Fruit fly (Drosophila melanogaster): Measurements from ENCODE around the gene CG7102.
A peak's percentile ranks its signal among the peaks of the same experiment; 100 is the strongest.

The CG7102 gene

DNA sequence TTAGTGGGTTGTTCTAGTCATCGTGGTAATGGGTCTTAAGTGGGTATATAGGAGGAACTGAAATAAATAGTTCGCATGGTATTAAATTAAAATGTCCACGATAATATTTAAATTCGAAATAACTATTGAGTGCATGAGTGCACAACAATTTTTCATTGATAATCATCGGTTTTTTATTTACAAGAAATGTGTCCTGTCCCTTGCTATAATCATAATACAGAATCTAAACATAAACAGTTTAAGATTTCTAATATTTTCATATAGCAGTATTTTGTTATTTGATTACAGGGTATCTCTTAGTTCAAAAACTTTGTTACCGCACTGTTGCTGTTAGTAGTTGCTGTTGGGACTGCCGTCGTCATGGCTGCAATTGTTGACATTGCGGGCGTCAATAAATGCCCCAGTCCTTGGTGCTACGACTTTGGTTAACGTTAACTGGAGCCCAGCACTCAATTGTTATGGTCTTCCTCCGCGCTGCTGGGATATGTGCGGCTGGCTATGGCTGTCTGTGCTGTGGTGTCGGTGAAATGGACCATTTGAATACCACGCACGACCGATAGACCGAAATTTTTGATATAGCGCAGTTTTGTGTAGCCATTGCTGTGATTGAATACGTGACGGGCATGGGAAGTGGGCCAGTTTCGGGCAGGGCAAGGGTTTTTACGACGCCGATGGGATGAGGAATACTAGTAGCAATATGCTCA lies 15.3 kb downstream of the CG7102 start (continued):
- TF ChIP-seq CG6254 (GFP tag; optimal IDR thresholded peaks at IDR 0.05) (no peak), dimm (GFP tag; IDR thresholded peaks at IDR 0.05) (no peak), ssp (GFP tag; IDR thresholded peaks at IDR 0.05) (peak; percentile 9; the same call in 1 of the 2 replicates), NfI (GFP tag; optimal IDR thresholded peaks at IDR 0.05) (peak; percentile 48), H15 (GFP tag; IDR thresholded peaks at IDR 0.05) (no peak), sna (GFP tag; IDR thresholded peaks at IDR 0.05; ENCODE audit: partially characterized antibody) (no peak), CG18262 (tag; optimal IDR thresholded peaks at IDR 0.05) (peak; percentile 50), CG1529 (GFP tag; optimal IDR thresholded peaks at IDR 0.05) (no peak), ATbp (GFP tag; optimal IDR thresholded peaks at IDR 0.05) (no peak), CG13123 (GFP tag; optimal IDR thresholded peaks at IDR 0.05) (no peak), BtbVII (GFP tag; optimal IDR thresholded peaks at IDR 0.05) (peak; percentile 57), sisA (GFP tag; IDR thresholded peaks at IDR 0.05) (peak; percentile 24; the same call in 1 of the 2 replicates), CG13775 (GFP tag; optimal IDR thresholded peaks at IDR 0.05) (peak; percentile 15), onecut (GFP tag; IDR thresholded peaks at IDR 0.05) (no peak), CG6813 (GFP tag; optimal IDR thresholded peaks at IDR 0.05) (peak; percentile 28), dmrt11E (tag; optimal IDR thresholded peaks at IDR 0.05) (no peak), zfh2 (GFP tag; optimal IDR thresholded peaks at IDR 0.05) (peak; percentile 21), CG2678 (tag; optimal IDR thresholded peaks at IDR 0.05) (peak; percentile 80), Antp (GFP tag; optimal IDR thresholded peaks at IDR 0.05) (peak; percentile 0), CG1603 (tag; optimal IDR thresholded peaks at IDR 0.05) (no peak), CG6683 (GFP tag; optimal IDR thresholded peaks at IDR 0.05) (no peak), p53 (GFP tag; optimal IDR thresholded peaks at IDR 0.05) (no peak), mirr (GFP tag; optimal IDR thresholded peaks at IDR 0.05) (no peak), Fer3 (tag; optimal IDR thresholded peaks at IDR 0.05) (peak; percentile 49), maf-S (GFP tag; optimal IDR thresholded peaks at IDR 0.05) (no peak), nmo (GFP tag; optimal IDR thresholded peaks at IDR 0.05) (peak; percentile 51), unc-4 (GFP tag; IDR thresholded peaks at IDR 0.05; ENCODE audit: partially characterized antibody) (no peak), nau (GFP tag; optimal IDR thresholded peaks at IDR 0.05) (peak; percentile 59), CG16863 (GFP tag; optimal IDR thresholded peaks at IDR 0.05) (no peak), Aef1 (GFP tag; IDR thresholded peaks at IDR 0.05) (no peak), zen2 (GFP tag; IDR thresholded peaks at IDR 0.05; ENCODE audit: partially characterized antibody) (no peak), CG12391 (tag; optimal IDR thresholded peaks at IDR 0.05) (peak; percentile 52), ERR (GFP tag; optimal IDR thresholded peaks at IDR 0.05) (no peak), CG4854 (GFP tag; optimal IDR thresholded peaks at IDR 0.05) (no peak), CG12219 (GFP tag; optimal IDR thresholded peaks at IDR 0.05) (no peak), abd-A (tag; optimal IDR thresholded peaks at IDR 0.05) (peak; percentile 96), CG3995 (GFP tag; optimal IDR thresholded peaks at IDR 0.05) (no peak), Meics (GFP tag; optimal IDR thresholded peaks at IDR 0.05) (peak; percentile 74), gcm (GFP tag; optimal IDR thresholded peaks at IDR 0.05) (no peak), Oaz (GFP tag; IDR thresholded peaks at IDR 0.05) (no peak), CG31441 (GFP tag; IDR thresholded peaks at IDR 0.05) (peak; percentile 44), CG12104 (GFP tag; optimal IDR thresholded peaks at IDR 0.05) (no peak), CG10366 (GFP tag; IDR thresholded peaks at IDR 0.05) (no peak), tin (GFP tag; optimal IDR thresholded peaks at IDR 0.05) (peak; percentile 15), dati (GFP tag; IDR thresholded peaks at IDR 0.05) (no peak), CG9797 (GFP tag; optimal IDR thresholded peaks at IDR 0.05) (no peak), phol (tag; optimal IDR thresholded peaks at IDR 0.05) (peak; percentile 49), CG32772 (GFP tag; IDR thresholded peaks at IDR 0.05) (no peak), CG2889 (GFP tag; IDR thresholded peaks at IDR 0.05) (no peak), MBD-R2 (GFP tag; IDR thresholded peaks at IDR 0.05) (no peak)
